Worm (Caenorhabditis elegans): Measurements from ENCODE around the gene str-171.

Gene str-171

ce11 chrV:15168018-15168417 lies 35.7 kb upstream of the str-171 start:
- peak; percentile 43 for TF ChIP-seq hlh-30 (tag; optimal IDR thresholded peaks at IDR 0.05; ENCODE audit: insufficient read depth)
- TF ChIP-seq nhr-28 (tag; optimal IDR thresholded peaks at IDR 0.05), result peak; percentile 74

ce11 chrV:15162697-15163096 lies 30.4 kb upstream of the str-171 start, which contains the start of gene srz-11:
Gene srz-11, plus strand, starts transcription at chrV:15163082.
- TF ChIP-seq F37D6.2 (tag; optimal IDR thresholded peaks at IDR 0.05) (no peak), F10B5.3 (tag; optimal IDR thresholded peaks at IDR 0.05) (no peak), F49E8.2 (tag; optimal IDR thresholded peaks at IDR 0.05; ENCODE audit: borderline replicate concordance) (no peak), set-16 (GFP tag; IDR thresholded peaks at IDR 0.05) (no peak), hlh-30 (tag; optimal IDR thresholded peaks at IDR 0.05; ENCODE audit: insufficient read depth) (no peak), ceh-82 (tag; optimal IDR thresholded peaks at IDR 0.05) (no peak), pha-4 (GFP tag; IDR thresholded peaks at IDR 0.05) (no peak), pha-4 (tag; optimal IDR thresholded peaks at IDR 0.05) (no peak), hif-1 (tag; optimal IDR thresholded peaks at IDR 0.05) (no peak), spr-3 (GFP tag; optimal IDR thresholded peaks at IDR 0.05) (no peak), mdl-1 (tag; optimal IDR thresholded peaks at IDR 0.05) (no peak), mxl-3 (GFP tag; optimal IDR thresholded peaks at IDR 0.05) (no peak), lin-1 (GFP tag; IDR thresholded peaks at IDR 0.05) (no peak), nhr-76 (tag; optimal IDR thresholded peaks at IDR 0.05) (no peak)

- no peak for TF ChIP-seq skn-1 (tag; optimal IDR thresholded peaks at IDR 0.05)
- TF ChIP-seq ces-1 (GFP tag; optimal IDR thresholded peaks at IDR 0.05), result no peak
- TF ChIP-seq mdt-29 (GFP tag; IDR thresholded peaks at IDR 0.05), result no peak
- TF ChIP-seq daf-8 (GFP tag; IDR thresholded peaks at IDR 0.05), result no peak
- no peak for TF ChIP-seq duxl-1 (tag; optimal IDR thresholded peaks at IDR 0.05; ENCODE audit: poor library complexity)
- TF ChIP-seq dpl-1 (GFP tag; optimal IDR thresholded peaks at IDR 0.05), result no peak
- TF ChIP-seq nhr-10 (tag; optimal IDR thresholded peaks at IDR 0.05), result no peak
- no peak for TF ChIP-seq tra-1 (GFP tag; IDR thresholded peaks at IDR 0.05)
- TF ChIP-seq sdz-12 (GFP tag; optimal IDR thresholded peaks at IDR 0.05), result no peak
- TF ChIP-seq Y5F2A.4 (GFP tag; optimal IDR thresholded peaks at IDR 0.05), result no peak
- no peak for TF ChIP-seq R02D3.7 (tag; optimal IDR thresholded peaks at IDR 0.05)
- no peak for TF ChIP-seq lin-29 (GFP tag; IDR thresholded peaks at IDR 0.05)
- no peak for TF ChIP-seq arid-1 (GFP tag; conservative IDR thresholded peaks at IDR 0.05)
- TF ChIP-seq Y105C5A.15 (GFP tag; IDR thresholded peaks at IDR 0.05), result no peak
- no peak for TF ChIP-seq cey-2 (tag; optimal IDR thresholded peaks at IDR 0.05; ENCODE audit: borderline replicate concordance, insufficient read depth)
- TF ChIP-seq lin-15B (tag; optimal IDR thresholded peaks at IDR 0.05), result no peak
- TF ChIP-seq lir-3 (tag; optimal IDR thresholded peaks at IDR 0.05), result no peak
Measured at ce11 chrV:15158691-15159090, 26.4 kb upstream of the str-171 start, which contains the start of gene str-45. Gene str-45, plus strand, starts transcription at chrV:15158991.

ce11 chrV:15156504-15156903 lies 24.2 kb upstream of the str-171 start:
- TF ChIP-seq lim-7 (GFP tag; IDR thresholded peaks at IDR 0.05) (0 out of 2 replicates have a peak, but pooled peaks have one; percentile 68), F26F4.8 (GFP tag; conservative IDR thresholded peaks at IDR 0.05) (peak; percentile 76; the same call in 1 of the 2 replicates), nhr-76 (tag; optimal IDR thresholded peaks at IDR 0.05) (no peak), nhr-102 (tag; optimal IDR thresholded peaks at IDR 0.05) (no peak), unc-130 (GFP tag; optimal IDR thresholded peaks at IDR 0.05) (peak; percentile 9), D1046.2 (GFP tag; IDR thresholded peaks at IDR 0.05) (peak; percentile 51; the same call in 1 of the 2 replicates)

Measured in whole organism, L4 larva.